Worm (Caenorhabditis elegans): ENCODE data around the gene cyp-33C8.

ce11 chrV:3847268-3847667 is 43.9 kb upstream of the cyp-33C8 start, which contains the start of gene nhr-185:
- no peak for TF ChIP-seq unc-86 (tag; optimal IDR thresholded peaks at IDR 0.05)
- no peak for TF ChIP-seq nhr-11 (tag; optimal IDR thresholded peaks at IDR 0.05)
